Fruit fly (Drosophila melanogaster): ENCODE results near the gene CG7246.

CG7246 gene

dm6 chrX:9029900-9030373 lies 50.9 kb downstream of the CG7246 start, which contains the start of gene Nost:
Nost (plus strand) TSS chrX:9030205.
- TF ChIP-seq Deaf1 (tag; optimal IDR thresholded peaks at IDR 0.05) (peak; percentile 9), YL-1 (GFP tag; optimal IDR thresholded peaks at IDR 0.05) (no peak), CG2712 (tag; optimal IDR thresholded peaks at IDR 0.05) (no peak), jing (GFP tag; optimal IDR thresholded peaks at IDR 0.05) (no peak), CG13894 (tag; optimal IDR thresholded peaks at IDR 0.05) (no peak), BEAF-32 (GFP tag; optimal IDR thresholded peaks at IDR 0.05) (no peak), sqz (GFP tag; optimal IDR thresholded peaks at IDR 0.05) (peak; percentile 67), CG2129 (GFP tag; IDR thresholded peaks at IDR 0.05; ENCODE audit: partially characterized antibody) (no peak), Blimp-1 (GFP tag; optimal IDR thresholded peaks at IDR 0.05) (no peak), CG34224 (GFP tag; IDR thresholded peaks at IDR 0.05; ENCODE audit: partially characterized antibody) (peak; percentile 37; the same call in 2 of the 3 replicates), ci (GFP tag; IDR thresholded peaks at IDR 0.05) (peak; percentile 56; the same call in 1 of the 3 replicates), sc (optimal IDR thresholded peaks at IDR 0.05) (no peak), sc (GFP tag; optimal IDR thresholded peaks at IDR 0.05) (no peak), CG2889 (GFP tag; IDR thresholded peaks at IDR 0.05) (no peak), tio (GFP tag; optimal IDR thresholded peaks at IDR 0.05) (no peak), C15 (GFP tag; IDR thresholded peaks at IDR 0.05) (no peak), gce (GFP tag; IDR thresholded peaks at IDR 0.05) (no peak), CG1233 (GFP tag; optimal IDR thresholded peaks at IDR 0.05) (no peak), CG12659 (GFP tag; optimal IDR thresholded peaks at IDR 0.05) (no peak), Hmx (GFP tag; optimal IDR thresholded peaks at IDR 0.05) (no peak), B-H2 (GFP tag; optimal IDR thresholded peaks at IDR 0.05) (no peak), ranshi (GFP tag; IDR thresholded peaks at IDR 0.05) (no peak), CG13287 (GFP tag; IDR thresholded peaks at IDR 0.05; ENCODE audit: partially characterized antibody) (peak; percentile 27; the same call in 1 of the 2 replicates), CG10321 (GFP tag; IDR thresholded peaks at IDR 0.05) (no peak), Trl (optimal IDR thresholded peaks at IDR 0.05) (peak; percentile 58 to 64), Trl (GFP tag; optimal IDR thresholded peaks at IDR 0.05) (no peak), CG4730 (GFP tag; IDR thresholded peaks at IDR 0.05) (no peak), hkb (optimal IDR thresholded peaks at IDR 0.05) (no peak), hkb (GFP tag; IDR thresholded peaks at IDR 0.05) (0 out of 2 replicates have a peak, but pooled peaks have one; percentile 29), CG12219 (GFP tag; optimal IDR thresholded peaks at IDR 0.05) (no peak), row (GFP tag; IDR thresholded peaks at IDR 0.05) (peak; percentile 52; the same call in 1 of the 3 replicates), vvl (GFP tag; IDR thresholded peaks at IDR 0.05) (no peak), CG10274 (GFP tag; optimal IDR thresholded peaks at IDR 0.05) (no peak), CG6272 (GFP tag; IDR thresholded peaks at IDR 0.05) (no peak), psq (GFP tag; optimal IDR thresholded peaks at IDR 0.05) (no peak), CG11695 (GFP tag; IDR thresholded peaks at IDR 0.05) (0 out of 3 replicates have a peak, but pooled peaks have one; percentile 10), nom (GFP tag; optimal IDR thresholded peaks at IDR 0.05) (peak; percentile 9), ssp (GFP tag; IDR thresholded peaks at IDR 0.05) (no peak), CG6791 (GFP tag; IDR thresholded peaks at IDR 0.05; ENCODE audit: partially characterized antibody) (no peak), chinmo (GFP tag; IDR thresholded peaks at IDR 0.05; ENCODE audit: partially characterized antibody) (peak; percentile 95; the same call in 3 of the 4 replicates), zen2 (GFP tag; IDR thresholded peaks at IDR 0.05; ENCODE audit: partially characterized antibody) (no peak), Camta (GFP tag; optimal IDR thresholded peaks at IDR 0.05) (no peak), lab (GFP tag; optimal IDR thresholded peaks at IDR 0.05) (peak; percentile 16), Drgx (GFP tag; IDR thresholded peaks at IDR 0.05) (peak; percentile 44), Nf-YB (GFP tag; optimal IDR thresholded peaks at IDR 0.05) (no peak), Jarid2 (GFP tag; optimal IDR thresholded peaks at IDR 0.05) (peak; percentile 77), Neu2 (GFP tag; optimal IDR thresholded peaks at IDR 0.05; ENCODE audit: borderline replicate concordance) (no peak), zfh1 (GFP tag; IDR thresholded peaks at IDR 0.05) (0 out of 3 replicates have a peak, but pooled peaks have one; percentile 22), Hsf (GFP tag; optimal IDR thresholded peaks at IDR 0.05) (no peak), Xbp1 (GFP tag; optimal IDR thresholded peaks at IDR 0.05) (no peak)
